Worm (Caenorhabditis elegans): ENCODE data around the gene D1079.1.

The D1079.1 gene

ce11 chrX:4457853-4458322 lies 54.9 kb downstream of the D1079.1 start, which contains the start of gene aps-2 (continued):
- peak; percentile 73 for TF ChIP-seq hlh-30 (tag; optimal IDR thresholded peaks at IDR 0.05; ENCODE audit: insufficient read depth)
- no peak for TF ChIP-seq attf-4 (tag; optimal IDR thresholded peaks at IDR 0.05)
- no peak for TF ChIP-seq lim-7 (GFP tag; IDR thresholded peaks at IDR 0.05)
- no peak for TF ChIP-seq duxl-1 (tag; optimal IDR thresholded peaks at IDR 0.05; ENCODE audit: poor library complexity)
- TF ChIP-seq nhr-77 (tag; optimal IDR thresholded peaks at IDR 0.05), result peak; percentile 36
- peak; percentile 48 for TF ChIP-seq hlh-11 (tag; optimal IDR thresholded peaks at IDR 0.05)
- TF ChIP-seq dve-1 (tag; optimal IDR thresholded peaks at IDR 0.05; ENCODE audit: insufficient read depth), result peak; percentile 52
- TF ChIP-seq mxl-3 (GFP tag; optimal IDR thresholded peaks at IDR 0.05), result no peak
- TF ChIP-seq ces-1 (GFP tag; optimal IDR thresholded peaks at IDR 0.05), result no peak
- TF ChIP-seq nhr-6 (tag; optimal IDR thresholded peaks at IDR 0.05), result peak; percentile 14
- TF ChIP-seq D1046.2 (GFP tag; IDR thresholded peaks at IDR 0.05), result no peak
- TF ChIP-seq gei-8 (GFP tag; optimal IDR thresholded peaks at IDR 0.05), result no peak
- TF ChIP-seq spr-1 (tag; optimal IDR thresholded peaks at IDR 0.05), result no peak
- no peak for TF ChIP-seq zfp-2 (tag; optimal IDR thresholded peaks at IDR 0.05)
- peak; percentile 5 for TF ChIP-seq pqm-1 (tag; optimal IDR thresholded peaks at IDR 0.05)
- no peak for TF ChIP-seq lin-29 (GFP tag; IDR thresholded peaks at IDR 0.05)
- no peak for TF ChIP-seq F37D6.2 (tag; optimal IDR thresholded peaks at IDR 0.05)
- TF ChIP-seq rbr-2 (tag; optimal IDR thresholded peaks at IDR 0.05), result peak; percentile 48
- TF ChIP-seq mep-1 (tag; optimal IDR thresholded peaks at IDR 0.05), result peak; percentile 72
- no peak for TF ChIP-seq nhr-48 (tag; optimal IDR thresholded peaks at IDR 0.05)
- no peak for TF ChIP-seq daf-12 (tag; optimal IDR thresholded peaks at IDR 0.05)
- TF ChIP-seq mdl-1 (tag; optimal IDR thresholded peaks at IDR 0.05), result no peak
- TF ChIP-seq lin-38 (GFP tag; IDR thresholded peaks at IDR 0.05), result peak; percentile 64
- TF ChIP-seq F10B5.3 (tag; optimal IDR thresholded peaks at IDR 0.05), result no peak
- TF ChIP-seq skn-1 (tag; optimal IDR thresholded peaks at IDR 0.05), result no peak
- TF ChIP-seq madf-9 (GFP tag; conservative IDR thresholded peaks at IDR 0.05), result no peak
- TF ChIP-seq arid-1 (GFP tag; conservative IDR thresholded peaks at IDR 0.05), result no peak
- peak; percentile 54 for TF ChIP-seq aha-1 (tag)
- TF ChIP-seq mdt-29 (GFP tag; IDR thresholded peaks at IDR 0.05), result no peak
- no peak for TF ChIP-seq aly-2 (tag; optimal IDR thresholded peaks at IDR 0.05)
- TF ChIP-seq egl-27 (tag; optimal IDR thresholded peaks at IDR 0.05), result no peak
- no peak for TF ChIP-seq dmd-8 (GFP tag; IDR thresholded peaks at IDR 0.05)
- no peak for TF ChIP-seq jun-1 (tag; optimal IDR thresholded peaks at IDR 0.05)
